Fruit fly (Drosophila melanogaster) whole organism, wandering third instar larva: ENCODE results near the gene moi.

Experiments
- Dfd ChIP-seq: fragments of >200 bp; optimal IDR thresholded peaks from 2 replicates; lab custom pipeline; 2017; ENCODE audit warnings: missing biosample characterization, missing genetic modification characterization
- OdsH ChIP-seq: fragments of 200-800 bp; sonication (Bioruptor generic); optimal IDR thresholded peaks from 2 replicates; lab custom pipeline; 2016; ENCODE audit warnings: missing biosample characterization, mild to moderate bottlenecking, missing genetic modification characterization
- h ChIP-seq: fragments of 200-800 bp; sonication (Bioruptor generic); optimal IDR thresholded peaks from 3 replicates; lab custom pipeline; 2016; ENCODE audit warnings: missing biosample characterization, mild to moderate bottlenecking, missing genetic modification characterization

DNA sequence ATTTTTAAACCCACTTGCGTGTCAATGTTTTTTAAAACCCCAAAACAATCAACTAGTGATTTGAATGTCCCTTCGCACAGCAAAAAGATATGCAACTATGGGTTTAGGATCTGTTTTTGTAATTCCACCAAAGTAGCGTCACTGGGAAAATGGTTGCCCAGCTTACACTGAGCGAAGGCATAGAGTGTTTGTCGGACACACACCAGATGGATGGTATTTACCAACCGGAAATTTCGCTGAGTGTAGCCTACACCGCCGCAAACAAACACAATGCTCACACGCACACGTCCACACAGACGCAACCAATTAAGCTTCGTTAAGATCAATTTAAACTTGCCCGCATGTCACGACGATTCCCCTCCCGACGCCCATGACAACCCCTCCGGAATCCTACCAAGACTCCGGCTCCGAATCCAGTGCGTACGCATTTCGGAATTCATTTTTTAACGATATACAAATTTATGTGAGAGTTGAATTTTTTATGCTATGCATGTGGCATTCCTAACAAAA is 26.6 kb upstream of the moi start:
- TF ChIP-seq Dfd (GFP tag; lab: Kevin White, UChicago), result no peak
- no peak for TF ChIP-seq OdsH (GFP tag; lab: Kevin White, UChicago)
- TF ChIP-seq h, result no peak
